Worm (Caenorhabditis elegans) whole organism, dauer: ENCODE data around the gene txdc-12.2.

Experiments
- unc-62 ChIP-seq: sonication (generic microtip); optimal IDR thresholded peaks from 2 replicates; lab custom pipeline; 2017; ENCODE audit warnings: missing biosample characterization, missing genetic modification reagents, missing genetic modification characterization

txdc-12.2 gene

ce11 chrX:2050212-2050611 is 24.0 kb upstream of the txdc-12.2 start:
- no peak for TF ChIP-seq unc-62 (GFP tag; lab: Kevin White, UChicago)

- TF ChIP-seq unc-62 (GFP tag; lab: Kevin White, UChicago): no peak
These were observed 22.6 kb upstream of the txdc-12.2 start, which contains the start of gene Y102A11A.1 for ce11 chrX:2051602-2052001. Gene Y102A11A.1 (plus strand): TSS chrX:2051824.

ce11 chrX:2064730-2065129 is 9.5 kb upstream of the txdc-12.2 start, which contains the start of gene F49H12.7:
Gene F49H12.7 (plus strand): TSS chrX:2065030.
- no peak for TF ChIP-seq unc-62 (GFP tag; lab: Kevin White, UChicago)

DNA sequence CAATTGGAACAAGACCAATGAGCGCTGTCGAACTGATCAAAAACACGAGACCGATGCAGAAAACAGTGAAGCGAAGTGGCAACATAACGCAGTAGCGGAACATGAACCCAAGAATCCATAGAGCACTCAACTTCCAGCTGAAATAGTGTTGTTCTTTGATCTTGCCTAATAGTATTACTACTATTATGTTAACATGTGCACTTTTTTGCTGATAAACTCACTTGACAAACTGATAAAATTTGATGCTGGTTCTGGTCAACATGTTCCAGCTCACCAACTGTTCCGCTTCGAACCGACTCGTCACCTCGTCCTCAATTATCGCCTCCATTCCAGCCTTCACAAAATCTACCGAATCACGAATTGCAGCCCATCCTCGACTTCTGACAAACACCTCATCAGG is 6.0 kb upstream of the txdc-12.2 start:
- TF ChIP-seq unc-62 (GFP tag; lab: Kevin White, UChicago): no peak

DNA sequence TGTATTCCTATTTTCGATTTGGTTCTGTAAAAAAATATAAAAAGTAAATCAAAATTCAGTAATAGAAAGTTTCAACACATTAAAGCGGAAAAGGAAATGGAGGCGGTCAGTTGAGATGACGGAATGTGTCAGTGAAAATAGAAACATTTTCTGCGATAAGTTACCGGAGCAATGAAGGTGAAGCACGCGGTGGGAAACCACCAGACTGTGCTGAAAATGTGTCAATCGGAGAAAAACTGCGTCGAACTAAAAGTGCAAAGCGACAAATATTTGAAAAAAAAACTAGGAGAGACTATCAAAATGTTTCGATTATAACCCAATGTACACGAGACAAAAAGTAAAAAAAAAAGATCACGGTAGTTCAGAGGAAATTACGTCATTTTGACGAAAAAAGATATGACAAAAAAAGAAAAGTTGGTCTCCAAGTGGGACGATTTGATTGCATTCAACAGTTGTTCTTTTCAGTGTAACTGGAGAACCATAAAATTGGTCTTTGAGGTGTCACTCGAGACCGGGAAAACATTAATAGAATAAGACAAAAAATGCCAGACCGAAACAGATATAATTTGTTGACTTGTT is 3.7 kb upstream of the txdc-12.2 start, which contains the start of gene acl-4:
TSS of gene acl-4 (minus strand) at position 27 of the 579 bp plus-strand sequence.
- TF ChIP-seq unc-62 (GFP tag; lab: Kevin White, UChicago): no peak

DNA sequence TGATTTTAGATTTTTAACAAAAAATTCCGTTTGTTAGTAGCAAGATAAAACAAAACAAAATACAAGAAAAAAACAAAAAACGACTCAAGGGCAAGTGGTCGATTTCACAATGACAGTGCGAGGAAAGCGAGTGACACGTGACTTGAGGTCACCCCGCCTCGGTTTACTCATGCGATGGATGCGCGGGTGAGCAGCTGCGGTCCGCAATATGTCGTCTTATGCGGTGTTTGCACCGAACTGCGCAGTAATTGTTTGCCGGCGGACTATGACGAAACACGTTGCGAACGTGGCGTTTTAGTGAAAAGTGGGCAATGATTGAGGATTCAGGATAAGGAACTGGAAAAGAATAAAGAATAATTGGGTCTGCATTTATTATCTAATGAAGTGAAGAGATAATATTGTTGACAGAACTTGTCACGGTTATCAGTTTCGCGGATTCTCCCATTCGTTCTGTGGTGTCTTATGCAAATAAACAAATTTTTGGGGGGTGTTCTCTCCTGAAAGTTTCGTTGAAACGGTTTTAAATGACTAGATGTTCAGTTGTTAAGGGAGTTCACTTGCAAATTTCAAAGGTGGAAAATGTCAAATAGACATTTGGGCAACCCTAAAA is 2.8 kb upstream of the txdc-12.2 start:
- TF ChIP-seq unc-62 (GFP tag; lab: Kevin White, UChicago): no peak

- TF ChIP-seq unc-62 (GFP tag; lab: Kevin White, UChicago): no peak
These were observed 919 bp downstream of the txdc-12.2 start for ce11 chrX:2075169-2075568.

DNA sequence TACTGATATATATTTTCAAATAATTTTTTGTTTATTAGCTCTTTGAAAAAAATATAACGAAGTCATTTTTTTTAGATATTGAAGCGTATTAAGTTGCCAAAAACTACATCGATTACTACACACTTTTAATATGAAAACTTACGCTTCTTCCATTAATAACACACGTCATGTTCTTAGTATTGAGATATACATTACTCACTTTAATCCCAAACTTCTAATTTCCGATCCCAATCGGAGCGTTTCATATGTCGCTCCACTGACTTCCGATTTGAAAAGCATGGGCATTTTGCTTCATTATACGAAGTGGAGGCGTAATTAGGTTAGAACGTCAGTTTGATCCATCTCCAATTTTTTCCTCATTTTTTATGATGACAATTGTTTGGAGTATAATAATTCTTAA is 4.6 kb downstream of the txdc-12.2 start:
- no peak for TF ChIP-seq unc-62 (GFP tag; lab: Kevin White, UChicago)

ce11 chrX:2079536-2079935 is 5.3 kb downstream of the txdc-12.2 start, which contains the start of gene F49H12.4:
Gene F49H12.4 (plus strand): TSS chrX:2079836.
- TF ChIP-seq unc-62 (GFP tag; lab: Kevin White, UChicago): no peak

ce11 chrX:2084019-2084418 is 9.8 kb downstream of the txdc-12.2 start, which contains the start of gene F49H12.3:
Gene F49H12.3 (plus strand): TSS chrX:2084375.
- TF ChIP-seq unc-62 (GFP tag; lab: Kevin White, UChicago): no peak

DNA sequence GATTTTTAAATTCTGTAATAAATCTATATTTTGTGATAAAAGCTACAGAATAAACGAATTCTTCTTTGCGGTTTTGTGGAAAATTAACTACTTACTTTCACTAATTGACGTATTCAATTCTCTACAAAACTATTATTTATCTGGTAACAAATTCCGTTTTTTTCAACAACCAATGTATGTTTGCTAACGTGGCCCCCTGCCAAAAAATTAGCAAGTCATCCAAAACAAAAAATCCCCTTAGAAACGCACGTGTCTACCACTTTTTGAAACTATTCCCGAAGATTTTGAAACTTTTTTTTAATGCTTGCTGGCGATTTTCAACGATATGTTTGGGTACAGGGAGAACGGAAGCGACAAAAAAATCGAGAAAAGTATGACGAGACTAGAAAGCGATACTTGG is 10.7 kb downstream of the txdc-12.2 start, which contains the start of gene F49H12.2:
TSS of gene F49H12.2 (plus strand) at position 301 of the 400 bp plus-strand sequence.
- TF ChIP-seq unc-62 (GFP tag; lab: Kevin White, UChicago): no peak

- no peak for TF ChIP-seq unc-62 (GFP tag; lab: Kevin White, UChicago)
These were observed 11.2 kb downstream of the txdc-12.2 start for ce11 chrX:2085494-2085893.

DNA sequence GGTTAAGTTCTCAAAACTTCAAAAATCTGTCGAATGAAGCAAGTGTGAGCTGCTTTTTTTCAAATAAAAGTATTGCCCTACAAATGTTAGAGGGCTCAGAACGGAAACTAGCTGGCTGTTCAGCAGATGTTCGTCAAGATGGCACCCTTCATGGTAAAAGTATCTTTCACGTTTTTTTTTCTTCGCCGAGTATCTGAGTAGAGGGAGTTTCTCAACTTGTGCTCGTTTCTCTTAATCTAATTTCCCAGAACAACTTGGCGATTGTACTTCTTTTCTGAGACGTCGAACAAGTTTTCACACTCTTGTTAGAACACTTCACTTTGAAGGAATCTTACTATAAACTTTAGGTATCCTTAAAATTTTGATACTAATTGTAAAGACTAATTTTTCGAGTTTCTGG is 13.5 kb downstream of the txdc-12.2 start:
- TF ChIP-seq unc-62 (GFP tag; lab: Kevin White, UChicago): no peak

DNA sequence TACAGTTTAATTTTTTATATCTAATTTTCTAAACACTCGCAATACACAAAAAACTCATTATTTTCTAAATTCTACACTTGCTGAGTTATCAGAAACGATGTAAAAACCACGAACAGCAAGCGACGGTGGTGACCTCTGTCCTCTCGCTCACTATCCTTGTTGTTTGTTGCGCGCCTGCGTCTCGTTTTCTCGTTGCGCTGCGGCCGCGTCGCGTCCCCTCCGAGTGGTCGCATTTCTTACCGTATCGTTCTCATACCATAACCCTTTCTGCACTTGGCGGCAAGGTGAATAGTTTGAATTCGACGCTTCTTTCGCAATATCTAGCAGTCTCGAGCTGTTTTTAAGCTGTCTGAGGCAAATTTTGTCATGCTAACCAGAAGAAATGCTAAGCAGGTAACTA is 15.2 kb downstream of the txdc-12.2 start, which contains the start of gene lsy-2:
TSS of gene lsy-2 (plus strand) at position 271 of the 400 bp plus-strand sequence.
- no peak for TF ChIP-seq unc-62 (GFP tag; lab: Kevin White, UChicago)

DNA sequence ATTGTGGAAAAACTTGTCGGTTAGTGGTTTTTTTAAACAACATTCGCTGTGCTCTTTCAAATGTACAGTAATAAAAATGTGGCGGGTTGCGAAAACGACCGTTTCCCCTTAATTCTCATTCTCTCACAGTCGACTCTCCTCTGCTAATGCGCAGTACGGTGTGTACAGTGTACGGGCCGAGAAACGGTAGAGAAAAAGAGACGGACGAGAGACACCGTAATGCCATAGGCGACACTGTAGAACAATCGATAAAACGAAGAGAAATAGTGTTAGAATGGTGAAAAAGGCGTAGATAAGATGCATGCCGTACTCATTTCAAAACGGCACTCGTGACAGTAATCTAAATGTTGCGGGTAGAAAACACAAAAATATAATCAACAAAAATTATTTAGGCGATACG is 16.2 kb downstream of the txdc-12.2 start:
- TF ChIP-seq unc-62 (GFP tag; lab: Kevin White, UChicago): no peak

DNA sequence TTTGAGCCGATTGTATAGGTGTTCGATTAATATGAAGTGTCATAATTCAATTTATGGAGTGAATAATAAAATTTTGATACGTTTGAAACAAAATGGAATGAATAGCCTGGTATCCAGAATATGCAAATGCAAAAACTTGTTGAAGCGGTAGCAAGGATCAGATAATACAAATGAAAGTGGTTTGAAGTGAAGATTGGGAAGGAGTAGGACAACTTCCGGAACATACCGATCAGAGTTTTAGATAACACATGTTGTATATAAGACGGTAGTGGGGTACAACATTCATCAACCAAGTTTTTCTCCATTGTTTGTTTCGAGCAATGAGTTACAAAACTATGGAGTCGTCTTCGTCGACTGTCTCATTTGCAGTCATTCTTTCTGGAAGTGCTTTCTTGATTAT is 18.9 kb downstream of the txdc-12.2 start, which contains the start of gene col-164:
TSS of gene col-164 (plus strand) at position 301 of the 400 bp plus-strand sequence.
- no peak for TF ChIP-seq unc-62 (GFP tag; lab: Kevin White, UChicago)

DNA sequence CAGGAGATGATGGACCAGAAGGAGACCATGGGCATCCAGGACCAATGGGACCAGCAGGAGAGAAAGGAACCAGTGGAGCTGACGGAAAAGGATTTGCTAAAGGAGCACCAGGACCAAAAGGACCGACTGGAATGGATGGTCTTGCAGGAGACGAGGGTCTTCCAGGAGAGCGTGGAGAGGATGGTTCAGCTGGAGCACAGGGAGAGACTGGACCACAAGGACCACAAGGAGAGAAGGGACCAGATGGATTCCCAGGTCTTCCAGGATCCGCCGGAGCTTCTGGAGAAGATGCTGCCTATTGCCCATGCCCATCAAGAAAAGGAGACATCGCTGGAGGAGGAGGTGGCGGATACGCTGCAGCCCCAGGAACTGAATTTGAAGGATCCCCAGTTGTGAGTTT is 19.8 kb downstream of the txdc-12.2 start:
- no peak for TF ChIP-seq unc-62 (GFP tag; lab: Kevin White, UChicago)
